Fruit fly (Drosophila melanogaster) whole organism, embryonic: ENCODE results near the gene CG4301.
A peak's percentile ranks its signal among the peaks of the same experiment; 100 is the strongest.

Source experiments
- CG10321 ChIP-seq: fragments of 200-800 bp; sonication (Bioruptor generic); IDR thresholded peaks from 2 replicates; pipeline ENCODE4 v1.3.6; 2022; ENCODE audit warnings: missing biosample characterization, missing genetic modification characterization
- CG11723 ChIP-seq: fragments of 200-800 bp; sonication (Bioruptor generic); optimal IDR thresholded peaks from 2 replicates; lab custom pipeline; 2017; ENCODE audit warnings: missing biosample characterization, mild to moderate bottlenecking, missing genetic modification characterization
- CG12659 ChIP-seq: fragments of 200-800 bp; sonication (Bioruptor generic); optimal IDR thresholded peaks from 3 replicates; lab custom pipeline; 2017; ENCODE audit warnings: mild to moderate bottlenecking, missing biosample characterization, missing genetic modification reagents, missing genetic modification characterization
- CG13287 ChIP-seq: fragments of 200-800 bp; sonication (Bioruptor generic); IDR thresholded peaks from 2 replicates; pipeline ENCODE4 v1.3.6; 2022; ENCODE audit warnings: missing biosample characterization, missing genetic modification characterization; ENCODE audit not compliant: partially characterized antibody
- CG14667 ChIP-seq: fragments of 200-800 bp; sonication (Bioruptor generic); IDR thresholded peaks from 2 replicates; pipeline ENCODE4 v1.3.6; 2022; ENCODE audit warnings: missing biosample characterization, missing genetic modification characterization
- CG14710 ChIP-seq: fragments of 200-800 bp; sonication (Bioruptor generic); optimal IDR thresholded peaks from 3 replicates; lab custom pipeline; 2019; ENCODE audit warnings: missing biosample characterization, mild to moderate bottlenecking, missing genetic modification characterization, moderate library complexity
- CG17829 ChIP-seq: fragments of 200-800 bp; optimal IDR thresholded peaks from 2 replicates; lab custom pipeline; 2019; ENCODE audit warnings: missing biosample characterization, mild to moderate bottlenecking, missing genetic modification characterization, moderate library complexity
- CG18599 ChIP-seq: fragments of 200-800 bp; sonication (Bioruptor generic); optimal IDR thresholded peaks from 3 replicates; lab custom pipeline; 2017; ENCODE audit warnings: missing biosample characterization, missing genetic modification characterization, mild to moderate bottlenecking, moderate library complexity, missing genetic modification reagents
- CG18619 ChIP-seq: fragments of 200-800 bp; sonication (Bioruptor generic); optimal IDR thresholded peaks from 3 replicates; lab custom pipeline; 2017; ENCODE audit warnings: missing biosample characterization, mild to moderate bottlenecking, missing genetic modification characterization
- CG2116 ChIP-seq: fragments of 200-800 bp; sonication (Bioruptor generic); optimal IDR thresholded peaks from 3 replicates; lab custom pipeline; 2018; ENCODE audit warnings: missing biosample characterization, mild to moderate bottlenecking, missing genetic modification characterization
- CG30020 ChIP-seq: fragments of 200-800 bp; optimal IDR thresholded peaks from 2 replicates; lab custom pipeline; 2019; ENCODE audit warnings: missing biosample characterization, mild to moderate bottlenecking, missing genetic modification characterization, moderate library complexity
- CG4617 ChIP-seq: fragments of 200-800 bp; sonication (Bioruptor generic); optimal IDR thresholded peaks from 3 replicates; lab custom pipeline; 2016; ENCODE audit warnings: missing biosample characterization, missing genetic modification characterization, borderline replicate concordance
- CG5953 ChIP-seq: fragments of 200-800 bp; sonication (Bioruptor generic); IDR thresholded peaks from 2 replicates; pipeline ENCODE4 v1.3.6; 2022; ENCODE audit warnings: missing biosample characterization, missing genetic modification characterization
- CG6254 ChIP-seq: fragments of 200-800 bp; sonication (Bioruptor generic); optimal IDR thresholded peaks from 3 replicates; lab custom pipeline; 2017; ENCODE audit warnings: mild to moderate bottlenecking, missing biosample characterization, missing genetic modification reagents, missing genetic modification characterization
- CG6272 ChIP-seq: fragments of 200-800 bp; sonication (Bioruptor generic); IDR thresholded peaks from 2 replicates; pipeline ENCODE4 v1.3.6; 2022; ENCODE audit warnings: missing biosample characterization, missing genetic modification characterization
- CG7357 ChIP-seq: fragments of 200-800 bp; sonication (Bioruptor generic); IDR thresholded peaks from 3 replicates; pipeline ENCODE4 v1.3.6; 2022; ENCODE audit warnings: missing biosample characterization, missing genetic modification characterization
- CG7745 ChIP-seq: fragments of 200-800 bp; sonication (Bioruptor generic); optimal IDR thresholded peaks from 2 replicates; lab custom pipeline; 2018; ENCODE audit warnings: missing biosample characterization, mild to moderate bottlenecking, missing genetic modification characterization, moderate library complexity
- CG8359 ChIP-seq: fragments of 200-800 bp; sonication (Bioruptor generic); optimal IDR thresholded peaks from 2 replicates; lab custom pipeline; 2017; ENCODE audit warnings: missing biosample characterization, mild to moderate bottlenecking, missing genetic modification characterization, borderline replicate concordance
- CG8924 ChIP-seq: fragments of 200-800 bp; optimal IDR thresholded peaks from 3 replicates; lab custom pipeline; 2019; ENCODE audit warnings: missing biosample characterization, mild to moderate bottlenecking, missing genetic modification characterization, moderate library complexity
- Doc3 ChIP-seq: fragments of 200-800 bp; sonication (Bioruptor generic); IDR thresholded peaks from 3 replicates; pipeline ENCODE4 v1.3.6; 2022; ENCODE audit warnings: missing biosample characterization, missing genetic modification characterization; ENCODE audit not compliant: partially characterized antibody
- HLH54F ChIP-seq: fragments of 200-800 bp; sonication (Bioruptor generic); optimal IDR thresholded peaks from 3 replicates; lab custom pipeline; 2016; ENCODE audit warnings: missing biosample characterization, missing genetic modification characterization
- MESR4 ChIP-seq: fragments of 200-800 bp; sonication (Bioruptor generic); optimal IDR thresholded peaks from 2 replicates; lab custom pipeline; 2018; ENCODE audit warnings: missing biosample characterization, mild to moderate bottlenecking, missing genetic modification characterization, moderate library complexity
- MTF-1 ChIP-seq: fragments of 200-800 bp; sonication (Bioruptor generic); optimal IDR thresholded peaks from 2 replicates; lab custom pipeline; 2018; ENCODE audit warnings: missing biosample characterization, mild to moderate bottlenecking, missing genetic modification characterization, borderline replicate concordance
- Mad ChIP-seq: fragments of 200-800 bp; sonication (Bioruptor generic); optimal IDR thresholded peaks from 2 replicates; lab custom pipeline; 2016; ENCODE audit warnings: missing biosample characterization, missing genetic modification characterization
- Mes4 ChIP-seq: fragments of 200-800 bp; sonication (Bioruptor generic); optimal IDR thresholded peaks from 2 replicates; lab custom pipeline; 2016; ENCODE audit warnings: missing biosample characterization, missing genetic modification characterization
- NC2β ChIP-seq: fragments of 200-800 bp; sonication (Bioruptor generic); optimal IDR thresholded peaks from 2 replicates; lab custom pipeline; 2016; ENCODE audit warnings: missing biosample characterization, missing genetic modification characterization
- Neu2 ChIP-seq: fragments of 200-800 bp; sonication (Bioruptor generic); optimal IDR thresholded peaks from 3 replicates; lab custom pipeline; 2016; ENCODE audit warnings: missing biosample characterization, missing genetic modification characterization, borderline replicate concordance
- Nf-YC ChIP-seq: fragments of 200-800 bp; optimal IDR thresholded peaks from 3 replicates; lab custom pipeline; 2019; ENCODE audit warnings: missing biosample characterization, mild to moderate bottlenecking, missing genetic modification characterization, moderate library complexity
- Oaz ChIP-seq: fragments of 200-800 bp; sonication (Bioruptor generic); IDR thresholded peaks from 2 replicates; pipeline ENCODE4 v1.3.6; 2022; ENCODE audit warnings: missing biosample characterization, missing genetic modification characterization
- Opbp ChIP-seq: fragments of 200-800 bp; sonication (Bioruptor generic); IDR thresholded peaks from 3 replicates; pipeline ENCODE4 v1.3.6; 2022; ENCODE audit warnings: missing biosample characterization, missing genetic modification characterization; ENCODE audit not compliant: partially characterized antibody
- Pdp1 ChIP-seq, 2 experiments: fragments of 200-800 bp; sonication (Bioruptor generic); optimal IDR thresholded peaks; 3 replicates each; lab custom pipeline; 2016; ENCODE audit warnings: missing biosample characterization in 2 of 2, missing genetic modification characterization in 2 of 2, mild to moderate bottlenecking in 1 of 2, moderate library complexity in 1 of 2
- Ptx1 ChIP-seq: fragments of 200-800 bp; sonication (Bioruptor generic); IDR thresholded peaks from 2 replicates; pipeline ENCODE4 v1.3.6; 2022; ENCODE audit warnings: missing biosample characterization, missing genetic modification characterization
- Scr ChIP-seq: fragments of 200-800 bp; sonication (Bioruptor generic); IDR thresholded peaks from 2 replicates; pipeline ENCODE4 v1.3.6; 2022; ENCODE audit warnings: missing biosample characterization, missing genetic modification characterization; ENCODE audit not compliant: partially characterized antibody
- Vsx1 ChIP-seq: fragments of 200-800 bp; sonication (Bioruptor generic); optimal IDR thresholded peaks from 2 replicates; lab custom pipeline; 2017; ENCODE audit warnings: missing biosample characterization, mild to moderate bottlenecking, missing genetic modification characterization, missing genetic modification reagents
- amos ChIP-seq: fragments of 200-800 bp; sonication (Bioruptor generic); IDR thresholded peaks from 2 replicates; pipeline ENCODE4 v1.3.6; 2022; ENCODE audit warnings: missing biosample characterization, missing genetic modification characterization; ENCODE audit not compliant: partially characterized antibody
- ash1 ChIP-seq: fragments of 200-800 bp; sonication (Bioruptor generic); optimal IDR thresholded peaks from 2 replicates; lab custom pipeline; 2018; ENCODE audit warnings: missing biosample characterization, mild to moderate bottlenecking, missing genetic modification characterization
- br ChIP-seq: fragments of >200 bp; optimal IDR thresholded peaks from 2 replicates; lab custom pipeline; 2017
- chm ChIP-seq: fragments of 200-800 bp; sonication (Bioruptor generic); IDR thresholded peaks from 2 replicates; pipeline ENCODE4 v1.3.6; 2022; ENCODE audit warnings: missing biosample characterization, missing genetic modification characterization
- eve ChIP-seq, 2 experiments: fragments of >200 bp; optimal IDR thresholded peaks; 2 replicates each; lab custom pipeline; 2017; ENCODE audit warnings: missing biosample characterization in 2 of 2, missing genetic modification characterization in 2 of 2
- fru ChIP-seq: fragments of >200 bp; optimal IDR thresholded peaks from 2 replicates; lab custom pipeline; 2017
- lilli ChIP-seq: fragments of 200-800 bp; sonication (Bioruptor generic); optimal IDR thresholded peaks from 3 replicates; lab custom pipeline; 2016; ENCODE audit warnings: missing biosample characterization, missing genetic modification characterization
- nerfin-1 ChIP-seq: fragments of 200-800 bp; sonication (Bioruptor generic); optimal IDR thresholded peaks from 3 replicates; lab custom pipeline; 2019; ENCODE audit warnings: missing biosample characterization, mild to moderate bottlenecking, missing genetic modification characterization, moderate library complexity
- nom ChIP-seq: fragments of 200-800 bp; sonication (Bioruptor generic); optimal IDR thresholded peaks from 2 replicates; lab custom pipeline; 2017; ENCODE audit warnings: missing biosample characterization, missing genetic modification characterization, mild to moderate bottlenecking, moderate library complexity, missing genetic modification reagents
- odd ChIP-seq: fragments of 200-800 bp; sonication (Bioruptor generic); optimal IDR thresholded peaks from 2 replicates; lab custom pipeline; 2017; ENCODE audit warnings: missing biosample characterization, mild to moderate bottlenecking, missing genetic modification characterization
- pfk ChIP-seq: fragments of 200-800 bp; sonication (Bioruptor generic); optimal IDR thresholded peaks from 2 replicates; lab custom pipeline; 2018; ENCODE audit warnings: missing biosample characterization, mild to moderate bottlenecking, missing genetic modification characterization, moderate library complexity
- pzg ChIP-seq: fragments of 200-800 bp; sonication (Bioruptor generic); optimal IDR thresholded peaks from 3 replicates; lab custom pipeline; 2018; ENCODE audit warnings: missing biosample characterization, mild to moderate bottlenecking, missing genetic modification characterization, moderate library complexity
- row ChIP-seq: fragments of 200-800 bp; sonication (Bioruptor generic); IDR thresholded peaks from 3 replicates; pipeline ENCODE4 v1.3.6; 2022; ENCODE audit warnings: missing biosample characterization, missing genetic modification characterization
- sim ChIP-seq: fragments of 200-800 bp; sonication (Bioruptor generic); IDR thresholded peaks from 2 replicates; pipeline ENCODE4 v1.3.6; 2022; ENCODE audit warnings: missing biosample characterization, missing genetic modification characterization
- stwl ChIP-seq: fragments of 200-800 bp; sonication (Bioruptor generic); optimal IDR thresholded peaks from 3 replicates; lab custom pipeline; 2018; ENCODE audit warnings: missing biosample characterization, mild to moderate bottlenecking, missing genetic modification characterization, moderate library complexity
- trem ChIP-seq: fragments of 200-800 bp; optimal IDR thresholded peaks from 3 replicates; lab custom pipeline; 2019; ENCODE audit warnings: missing biosample characterization, mild to moderate bottlenecking, missing genetic modification characterization, moderate library complexity

Gene CG4301

dm6 chrX:16361306-16361705 is 44.0 kb upstream of the CG4301 start, which contains the start of gene nonA:
Gene nonA (plus strand): TSS chrX:16361569.
- no peak for TF ChIP-seq lilli
- peak; percentile 58; the same call in 1 of the 2 replicates for TF ChIP-seq CG14667 (GFP tag; lab: Robert Waterston, UW)
- peak; percentile 60; the same call in 1 of the 3 replicates for TF ChIP-seq row
- no peak for TF ChIP-seq CG18619 (GFP tag; lab: Kevin White, UChicago)
- TF ChIP-seq Pdp1 (GFP tag; optimal IDR thresholded peaks at IDR 0.05; lab: Kevin White, UChicago) = peak in 1 of 2 experiments; percentile 32
- 0 out of 2 replicates have a peak, but pooled peaks have one; percentile 17 for TF ChIP-seq CG13287 (GFP tag; lab: Robert Waterston, UW)
- TF ChIP-seq Neu2 (GFP tag; lab: Kevin White, UChicago) = no peak
- no peak for TF ChIP-seq odd (GFP tag; lab: Kevin White, UChicago)
- no peak for TF ChIP-seq Doc3 (GFP tag; lab: Robert Waterston, UW)
- peak; percentile 9 for TF ChIP-seq stwl (tag; lab: Kevin White, UChicago)
- peak; percentile 46 for TF ChIP-seq Scr (GFP tag; lab: Robert Waterston, UW)
- TF ChIP-seq CG2116 = peak; percentile 91
- TF ChIP-seq Opbp (GFP tag; lab: Robert Waterston, UW) = 0 out of 3 replicates have a peak, but pooled peaks have one; percentile 9
- no peak for TF ChIP-seq br
- no peak for TF ChIP-seq CG7357 (GFP tag; lab: Robert Waterston, UW)
- TF ChIP-seq pfk (GFP tag; lab: Kevin White, UChicago) = peak; percentile 96
- TF ChIP-seq chm (GFP tag; lab: Robert Waterston, UW) = no peak
- TF ChIP-seq CG12659 (GFP tag; lab: Kevin White, UChicago) = peak; percentile 48
- no peak for TF ChIP-seq CG5953 (GFP tag; lab: Robert Waterston, UW)
- TF ChIP-seq CG17829 (tag; lab: Kevin White, UChicago) = peak; percentile 10
- peak; percentile 22 for TF ChIP-seq CG8924
- peak; percentile 46 for TF ChIP-seq nom (GFP tag; lab: Kevin White, UChicago)
- TF ChIP-seq sim (GFP tag; lab: Robert Waterston, UW) = no peak
- TF ChIP-seq CG8359 (GFP tag; lab: Kevin White, UChicago) = no peak
- TF ChIP-seq Ptx1 (GFP tag; lab: Robert Waterston, UW) = no peak
- TF ChIP-seq fru = no peak
- peak; percentile 22 for TF ChIP-seq trem (tag; lab: Kevin White, UChicago)
- TF ChIP-seq pzg (GFP tag; lab: Kevin White, UChicago) = peak; percentile 44
- TF ChIP-seq MTF-1 (GFP tag; lab: Kevin White, UChicago) = no peak
- no peak for TF ChIP-seq nerfin-1 (tag; lab: Kevin White, UChicago)
- TF ChIP-seq Mes4 (GFP tag; lab: Kevin White, UChicago) = no peak
- no peak for TF ChIP-seq Vsx1 (GFP tag; lab: Kevin White, UChicago)
- no peak for TF ChIP-seq Mad (GFP tag; lab: Kevin White, UChicago)
- no peak for TF ChIP-seq Nf-YC
- TF ChIP-seq CG7745 = no peak
- TF ChIP-seq CG4617 (GFP tag; lab: Kevin White, UChicago) = peak; percentile 51
- no peak for TF ChIP-seq CG6272 (GFP tag; lab: Robert Waterston, UW)
- peak; percentile 60 for TF ChIP-seq CG14710
- no peak for TF ChIP-seq CG18599
- TF ChIP-seq MESR4 = peak; percentile 58
- TF ChIP-seq NC2β (GFP tag; lab: Kevin White, UChicago) = no peak
- TF ChIP-seq CG30020 (tag; lab: Kevin White, UChicago) = peak; percentile 99
- TF ChIP-seq CG11723 (GFP tag; lab: Kevin White, UChicago) = peak; percentile 14
- TF ChIP-seq amos = peak; percentile 15; the same call in 1 of the 2 replicates
- TF ChIP-seq CG10321 = no peak
- no peak for TF ChIP-seq ash1 (GFP tag; lab: Kevin White, UChicago)
- TF ChIP-seq CG6254 (GFP tag; lab: Kevin White, UChicago) = no peak
- TF ChIP-seq eve (GFP tag; optimal IDR thresholded peaks at IDR 0.05; lab: Kevin White, UChicago) = no peak
- no peak for TF ChIP-seq Oaz (GFP tag; lab: Robert Waterston, UW)
- TF ChIP-seq HLH54F (GFP tag; lab: Kevin White, UChicago) = no peak
